Worm (Caenorhabditis elegans) whole organism, midembryonic: Measurements from ENCODE around the gene H40L08.2.

Experiments used
- T22C8.4 ChIP-seq: fragments of 200-800 bp; sonication (Bioruptor generic); IDR thresholded peaks from 2 replicates; pipeline ENCODE4 v1.3.6; 2022; ENCODE audit warnings: missing genetic modification characterization, missing compliant biosample characterization
- cog-1 ChIP-seq: sonication (generic microtip); optimal IDR thresholded peaks from 2 replicates; lab custom pipeline; 2016; ENCODE audit warnings: missing genetic modification characterization, missing compliant biosample characterization
- flt-1 ChIP-seq: fragments of 200-800 bp; sonication (Bioruptor generic); IDR thresholded peaks from 2 replicates; pipeline ENCODE4 v1.3.6; 2022; ENCODE audit warnings: missing genetic modification characterization, missing compliant biosample characterization
- klf-2 ChIP-seq: fragments of 200-800 bp; sonication (Bioruptor generic); conservative IDR thresholded peaks from 2 replicates; pipeline ENCODE4 v1.3.6; 2022; ENCODE audit warnings: missing genetic modification reagents, missing genetic modification characterization, missing compliant biosample characterization
- med-1 ChIP-seq: sonication (generic microtip); optimal IDR thresholded peaks from 2 replicates; lab custom pipeline; 2017; ENCODE audit warnings: missing genetic modification characterization, mild to moderate bottlenecking, missing compliant biosample characterization, antibody characterized with exemption, missing genetic modification reagents; ENCODE audit not compliant: insufficient read depth
- ref-1 ChIP-seq: fragments of 200-800 bp; sonication (Bioruptor generic); conservative IDR thresholded peaks from 2 replicates; pipeline ENCODE4 v1.3.6; 2022; ENCODE audit warnings: missing genetic modification reagents, missing genetic modification characterization, missing compliant biosample characterization
- tab-1 ChIP-seq: fragments of 200-800 bp; sonication (Bioruptor generic); IDR thresholded peaks from 2 replicates; pipeline ENCODE4 v1.3.6; 2022; ENCODE audit warnings: missing genetic modification characterization, missing compliant biosample characterization
- ztf-23 ChIP-seq: fragments of 200-800 bp; sonication (Bioruptor generic); IDR thresholded peaks from 2 replicates; pipeline ENCODE4 v1.3.6; 2022; ENCODE audit warnings: missing genetic modification reagents, missing genetic modification characterization, missing compliant biosample characterization
- ztf-29 ChIP-seq: fragments of 200-800 bp; sonication (Bioruptor generic); IDR thresholded peaks from 2 replicates; pipeline ENCODE4 v1.3.6; 2022; ENCODE audit warnings: missing genetic modification reagents, missing genetic modification characterization, missing compliant biosample characterization

ce11 chrX:15112172-15112571, 34.6 kb upstream of the H40L08.2 start:
- no peak for TF ChIP-seq flt-1
- TF ChIP-seq tab-1, result no peak
- TF ChIP-seq med-1, result no peak
- TF ChIP-seq cog-1 (tag; lab: Kevin White, UChicago), result no peak
- TF ChIP-seq ztf-23 (GFP tag; lab: Robert Waterston, UW), result no peak
- no peak for TF ChIP-seq klf-2 (GFP tag; lab: Robert Waterston, UW)
- no peak for TF ChIP-seq ref-1 (GFP tag; lab: Robert Waterston, UW)
- no peak for TF ChIP-seq T22C8.4 (GFP tag; lab: Robert Waterston, UW)
- no peak for TF ChIP-seq ztf-29 (GFP tag; lab: Robert Waterston, UW)
